Fruit fly (Drosophila melanogaster): ENCODE measurements around the gene mth.

mth gene

DNA sequence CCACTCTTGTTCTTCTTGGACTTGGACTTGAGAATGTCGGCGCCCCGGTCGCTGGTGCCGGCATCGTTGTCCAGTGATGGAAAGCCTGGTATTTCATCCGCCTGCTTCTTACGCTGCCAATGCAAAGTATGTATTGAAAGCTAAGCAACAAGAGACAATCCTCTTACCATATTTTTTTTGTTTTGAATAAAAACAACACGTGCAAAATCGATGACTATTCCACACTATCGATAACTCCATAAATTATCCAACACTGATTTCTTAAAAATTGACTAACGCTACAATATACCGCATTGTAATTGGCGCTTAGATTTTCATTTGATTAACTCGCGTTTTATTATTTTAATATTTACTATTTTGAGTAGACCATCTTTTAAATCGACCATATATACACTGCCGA, 22.3 kb downstream of the mth start, which contains the start of gene CG32344 (continued):
- TF ChIP-seq pho (GFP tag; optimal IDR thresholded peaks at IDR 0.05) = no peak
- TF ChIP-seq CG8290 (GFP tag; optimal IDR thresholded peaks at IDR 0.05) = peak; percentile 25
- TF ChIP-seq CG8290 (tag; optimal IDR thresholded peaks at IDR 0.05) = no peak
- TF ChIP-seq abd-A (tag; optimal IDR thresholded peaks at IDR 0.05) = no peak
- TF ChIP-seq nom (GFP tag; optimal IDR thresholded peaks at IDR 0.05) = no peak
- TF ChIP-seq Dip2 (GFP tag; IDR thresholded peaks at IDR 0.05) = no peak

DNA sequence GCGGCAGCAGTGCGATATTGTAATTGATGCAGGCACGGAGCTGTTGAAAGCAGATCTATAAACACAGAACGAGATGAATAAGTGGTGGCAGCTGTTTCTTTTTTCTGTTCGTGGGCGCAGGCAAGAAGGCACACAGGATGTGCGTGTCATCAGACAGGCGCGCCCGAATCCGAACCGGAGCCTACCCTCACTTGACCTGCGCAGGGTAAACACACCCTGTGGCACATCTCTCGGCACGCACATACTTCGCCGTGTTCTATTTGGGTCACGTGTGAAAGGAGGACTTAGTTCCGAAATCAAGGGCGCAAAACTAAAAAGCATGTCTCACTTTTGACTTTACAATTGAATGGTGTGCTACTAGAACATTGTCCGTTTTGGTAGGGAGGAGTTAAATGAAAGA, 25.3 kb downstream of the mth start:
- peak; percentile 33 for TF ChIP-seq nerfin-1 (tag; optimal IDR thresholded peaks at IDR 0.05)
- peak; percentile 58 for TF ChIP-seq twi (tag; optimal IDR thresholded peaks at IDR 0.05)
- TF ChIP-seq pros (GFP tag; optimal IDR thresholded peaks at IDR 0.05) = peak; percentile 58
- TF ChIP-seq ac (GFP tag; optimal IDR thresholded peaks at IDR 0.05) = peak; percentile 41
- peak; percentile 66 for TF ChIP-seq HLHmδ (GFP tag; optimal IDR thresholded peaks at IDR 0.05)
- TF ChIP-seq CG4707 (GFP tag; optimal IDR thresholded peaks at IDR 0.05) = no peak
- peak in 1 of 2 experiments; percentile 93 for TF ChIP-seq tll (GFP tag; optimal IDR thresholded peaks at IDR 0.05)
- TF ChIP-seq Ada2b (GFP tag; IDR thresholded peaks at IDR 0.05) = no peak
- TF ChIP-seq gcm (GFP tag; optimal IDR thresholded peaks at IDR 0.05) = peak; percentile 13
- peak; percentile 25; the same call in 1 of the 2 replicates for TF ChIP-seq amos (GFP tag; IDR thresholded peaks at IDR 0.05; ENCODE audit: partially characterized antibody)
- 0 out of 3 replicates have a peak, but pooled peaks have one; percentile 30 for TF ChIP-seq CG2199 (GFP tag; IDR thresholded peaks at IDR 0.05)
- no peak for TF ChIP-seq Poxn (GFP tag; IDR thresholded peaks at IDR 0.05)
- TF ChIP-seq Mrtf (GFP tag; IDR thresholded peaks at IDR 0.05) = no peak
- TF ChIP-seq seq (GFP tag; IDR thresholded peaks at IDR 0.05) = no peak
- peak; percentile 32 for TF ChIP-seq kni (GFP tag; optimal IDR thresholded peaks at IDR 0.05)
- peak; percentile 85 for TF ChIP-seq CG6254 (GFP tag; optimal IDR thresholded peaks at IDR 0.05)
- TF ChIP-seq ewg (GFP tag; optimal IDR thresholded peaks at IDR 0.05) = peak; percentile 46
- TF ChIP-seq da (GFP tag; optimal IDR thresholded peaks at IDR 0.05) = no peak

DNA sequence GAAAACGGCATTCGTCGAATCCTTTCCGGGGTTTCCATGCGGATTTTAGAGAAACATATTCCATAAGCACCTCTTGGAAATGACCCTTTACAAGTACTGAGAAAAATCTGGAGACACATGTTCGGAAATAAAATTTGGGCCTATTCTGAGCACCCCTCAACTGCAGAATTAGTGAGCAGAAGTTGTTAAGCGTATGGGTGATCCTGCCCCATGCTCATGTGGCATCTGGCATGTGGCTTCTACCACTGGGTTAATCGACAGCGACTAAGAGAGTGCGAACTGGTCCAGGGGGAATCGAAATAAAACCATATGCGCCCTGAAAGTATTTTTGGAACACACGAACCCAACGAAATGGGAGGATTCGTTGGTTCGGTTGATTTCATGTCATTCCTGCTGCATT, 26.0 kb downstream of the mth start:
- TF ChIP-seq Vsx1 (GFP tag; optimal IDR thresholded peaks at IDR 0.05) = no peak
- TF ChIP-seq Eip74EF (GFP tag; optimal IDR thresholded peaks at IDR 0.05) = no peak
- no peak for TF ChIP-seq CG9437 (GFP tag; optimal IDR thresholded peaks at IDR 0.05)
- TF ChIP-seq hb (GFP tag; IDR thresholded peaks at IDR 0.05; ENCODE audit: partially characterized antibody) = no peak
- TF ChIP-seq Hey (tag; optimal IDR thresholded peaks at IDR 0.05) = no peak
- TF ChIP-seq Ssrp (tag; optimal IDR thresholded peaks at IDR 0.05) = no peak
- peak; percentile 98 for TF ChIP-seq twi (tag; optimal IDR thresholded peaks at IDR 0.05)
- no peak for TF ChIP-seq CG11398 (GFP tag; optimal IDR thresholded peaks at IDR 0.05)
- TF ChIP-seq CG34376 (GFP tag; optimal IDR thresholded peaks at IDR 0.05) = no peak
- no peak for TF ChIP-seq zen (tag; optimal IDR thresholded peaks at IDR 0.05)
- no peak for TF ChIP-seq CG2678 (tag; optimal IDR thresholded peaks at IDR 0.05)
- no peak for TF ChIP-seq CoRest (tag; optimal IDR thresholded peaks at IDR 0.05)
- TF ChIP-seq sens (GFP tag) = peak; percentile 74
- no peak for TF ChIP-seq Xbp1 (GFP tag; optimal IDR thresholded peaks at IDR 0.05)
- TF ChIP-seq CG6175 (GFP tag; IDR thresholded peaks at IDR 0.05) = no peak
- TF ChIP-seq HLHmδ (GFP tag; optimal IDR thresholded peaks at IDR 0.05) = peak; percentile 30
- TF ChIP-seq C15 (GFP tag; IDR thresholded peaks at IDR 0.05) = no peak
